Worm (Caenorhabditis elegans): ENCODE measurements around the gene ska-3.

The ska-3 gene

DNA sequence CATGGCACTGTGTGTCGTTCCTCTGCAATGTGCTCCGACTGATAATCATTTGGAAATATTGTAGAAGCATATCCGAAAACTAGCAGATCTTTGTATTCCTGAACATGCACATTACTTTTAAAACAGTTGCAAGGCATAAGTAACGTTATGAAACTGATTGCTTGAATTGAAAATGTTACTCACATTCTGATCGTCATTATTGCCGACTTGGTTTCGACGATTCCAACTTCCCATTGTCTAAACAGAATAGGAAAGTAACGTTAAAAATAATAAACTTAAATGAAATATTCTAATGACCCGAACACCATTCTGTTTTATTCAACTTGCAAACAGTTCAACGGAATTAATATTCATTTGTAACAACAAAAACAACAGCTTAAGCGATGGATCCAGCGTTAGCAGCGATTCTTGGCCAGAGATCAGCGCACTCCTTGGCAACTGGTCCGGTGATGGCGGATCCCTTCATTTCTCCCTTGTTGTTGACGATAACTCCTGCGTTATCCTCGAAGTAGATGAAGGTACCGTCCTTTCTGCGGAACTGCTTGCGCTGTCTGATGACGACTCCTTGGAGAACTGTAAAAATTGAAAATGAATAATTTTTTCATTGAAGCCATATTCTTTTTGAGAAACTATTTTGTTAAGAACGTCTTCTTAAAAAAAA lies 26.6 kb upstream of the ska-3 start, which contains the start of gene swp-1:
Gene swp-1 (minus strand): TSS at position 298 of the 661 bp plus-strand sequence.
- TF ChIP-seq ama-1 (optimal IDR thresholded peaks at IDR 0.05) (peak; percentile 5), flt-1 (GFP tag; IDR thresholded peaks at IDR 0.05) (no peak)

- no peak for TF ChIP-seq tra-4 (tag; optimal IDR thresholded peaks at IDR 0.05)
- TF ChIP-seq scrt-1 (GFP tag; IDR thresholded peaks at IDR 0.05): no peak
- no peak for TF ChIP-seq ceh-36 (tag; optimal IDR thresholded peaks at IDR 0.05)
- no peak for TF ChIP-seq ama-1 (optimal IDR thresholded peaks at IDR 0.05)
- no peak for TF ChIP-seq pes-1 (GFP tag; IDR thresholded peaks at IDR 0.05)
These were observed 22.7 kb upstream of the ska-3 start for ce11 chrIII:5701491-5701890.

DNA sequence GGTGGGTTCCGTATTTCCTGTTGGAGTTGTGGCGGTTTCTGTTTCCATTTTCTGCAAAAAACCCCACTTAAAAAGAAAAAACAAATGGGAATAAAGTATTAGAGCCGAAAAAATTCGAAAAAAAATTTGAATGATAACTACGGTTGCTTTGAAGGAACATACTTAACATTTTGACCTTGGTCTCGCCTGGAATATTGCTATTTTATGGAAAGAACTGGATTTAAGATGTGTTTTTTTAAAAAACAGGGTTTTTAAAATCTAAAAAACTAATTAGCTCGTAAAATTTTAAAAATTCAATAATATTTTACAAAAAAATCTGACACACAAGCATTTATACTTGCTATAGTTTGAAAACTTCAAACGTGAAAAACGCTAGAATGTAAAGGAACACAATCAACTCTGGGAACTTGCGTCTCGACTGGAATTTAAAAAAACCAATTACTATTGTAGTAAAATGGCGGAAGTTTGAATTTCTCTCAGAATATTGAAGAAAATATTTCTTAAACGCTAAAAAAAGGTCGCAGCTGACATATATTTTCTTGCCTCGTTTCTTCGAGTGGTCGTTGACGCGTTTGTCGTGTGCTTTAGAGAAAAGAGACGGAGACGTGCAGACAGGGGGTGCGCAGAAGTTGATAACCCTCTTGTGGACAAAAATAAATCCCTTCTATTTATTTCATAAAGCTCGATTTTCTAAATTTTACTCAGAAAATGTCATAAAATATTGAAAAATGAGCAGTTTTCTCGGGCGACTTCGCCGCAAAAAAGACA lies 19.3 kb upstream of the ska-3 start, which contains the start of the genes lgg-3 and rgs-5:
Gene lgg-3 (minus strand): TSS at position 51 of the 768 bp plus-strand sequence.
Gene rgs-5 (plus strand): TSS at position 593 of the 768 bp plus-strand sequence.
- TF ChIP-seq ama-1 (optimal IDR thresholded peaks at IDR 0.05) (no peak), flt-1 (GFP tag; IDR thresholded peaks at IDR 0.05) (no peak), hnd-1 (tag; optimal IDR thresholded peaks at IDR 0.05) (no peak), aly-1 (tag; optimal IDR thresholded peaks at IDR 0.05) (no peak), tbx-11 (GFP tag; IDR thresholded peaks at IDR 0.05) (no peak), hmbx-1 (tag; optimal IDR thresholded peaks at IDR 0.05) (no peak), B0310.2 (tag; optimal IDR thresholded peaks at IDR 0.05) (no peak), tbx-37 (GFP tag; conservative IDR thresholded peaks at IDR 0.05) (no peak), pes-1 (GFP tag; IDR thresholded peaks at IDR 0.05) (no peak), F13C5.2 (tag; optimal IDR thresholded peaks at IDR 0.05) (no peak), scrt-1 (GFP tag; IDR thresholded peaks at IDR 0.05) (no peak), ceh-36 (tag; optimal IDR thresholded peaks at IDR 0.05) (no peak), tra-4 (tag; optimal IDR thresholded peaks at IDR 0.05) (no peak)

DNA sequence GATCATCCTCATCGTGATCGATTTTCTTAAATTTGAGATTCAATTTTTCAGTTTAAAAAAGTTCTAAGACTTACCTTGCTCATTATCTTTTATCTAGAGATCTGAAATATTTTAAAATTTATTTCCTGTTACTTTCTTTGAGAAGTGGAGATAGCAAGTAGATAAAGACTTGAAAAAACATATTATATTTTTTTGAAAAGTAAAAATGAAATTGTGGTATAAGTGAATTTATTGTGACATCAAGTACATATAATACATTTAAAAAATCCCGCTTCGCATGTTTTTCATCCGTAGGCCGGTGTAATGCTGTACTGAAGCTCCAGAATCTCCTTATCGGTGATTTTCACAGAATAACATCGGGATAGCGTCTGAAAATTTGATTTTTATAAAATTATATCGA lies 18.5 kb upstream of the ska-3 start, which contains the start of gene B0336.7:
Gene B0336.7 (minus strand): TSS at position 101 of the 400 bp plus-strand sequence.
- TF ChIP-seq tbx-11 (GFP tag; IDR thresholded peaks at IDR 0.05): no peak
- TF ChIP-seq tra-4 (tag; optimal IDR thresholded peaks at IDR 0.05): no peak

ce11 chrIII:5693736-5694135 lies 14.9 kb upstream of the ska-3 start, which contains the start of gene B0336.13:
B0336.13 (plus strand) TSS chrIII:5694036.
- TF ChIP-seq ceh-36 (tag; optimal IDR thresholded peaks at IDR 0.05) (peak; percentile 22), ama-1 (optimal IDR thresholded peaks at IDR 0.05) (no peak)

DNA sequence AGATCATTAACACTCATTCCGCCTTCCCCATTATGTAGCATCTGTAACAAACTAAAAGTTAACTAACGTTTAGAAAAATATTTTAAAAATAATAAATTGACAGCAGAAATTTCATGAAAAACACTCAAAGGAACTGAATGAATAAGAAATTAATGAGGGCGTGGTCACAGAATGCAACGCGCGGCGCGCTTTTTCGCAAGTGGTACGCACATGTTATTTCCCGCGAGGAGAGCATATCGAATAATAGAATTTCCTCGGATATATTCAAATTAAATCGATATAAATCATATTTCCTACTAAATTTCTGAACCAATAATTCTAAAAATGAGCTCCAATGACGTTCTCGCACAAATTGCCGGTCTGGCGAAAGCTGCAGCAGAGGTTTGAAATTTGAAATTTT lies 13.9 kb upstream of the ska-3 start, which contains the start of the genes abi-1 and arle-14:
Gene abi-1 (minus strand): TSS at position 51 of the 400 bp plus-strand sequence.
Gene arle-14 (plus strand): TSS at position 217 of the 400 bp plus-strand sequence.
- no peak for TF ChIP-seq hnd-1 (tag; optimal IDR thresholded peaks at IDR 0.05)
- peak; percentile 61 for TF ChIP-seq F13C5.2 (tag; optimal IDR thresholded peaks at IDR 0.05)

DNA sequence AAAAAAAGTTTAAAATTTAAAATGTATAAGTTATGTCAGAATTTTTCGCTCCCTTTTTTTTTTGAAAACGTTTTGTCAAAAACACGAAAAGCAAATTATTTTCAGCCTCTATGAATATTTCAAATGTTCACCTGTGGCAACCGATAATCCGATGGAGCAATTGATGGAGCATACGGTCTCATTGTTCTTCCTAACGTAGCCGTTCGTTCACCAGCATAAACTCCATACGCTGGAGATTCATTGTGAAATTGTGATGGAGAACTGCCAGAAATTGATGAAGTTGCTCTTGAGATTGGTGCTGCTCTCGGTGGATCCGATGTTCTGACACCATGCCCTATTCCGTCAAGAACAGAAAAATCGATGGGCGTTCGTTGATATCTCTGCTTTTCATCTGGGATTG lies 13.0 kb upstream of the ska-3 start:
- TF ChIP-seq ceh-36 (tag; optimal IDR thresholded peaks at IDR 0.05): no peak
- no peak for TF ChIP-seq tra-4 (tag; optimal IDR thresholded peaks at IDR 0.05)
- no peak for TF ChIP-seq aly-1 (tag; optimal IDR thresholded peaks at IDR 0.05)
- TF ChIP-seq B0310.2 (tag; optimal IDR thresholded peaks at IDR 0.05): no peak
- no peak for TF ChIP-seq hnd-1 (tag; optimal IDR thresholded peaks at IDR 0.05)
- TF ChIP-seq F13C5.2 (tag; optimal IDR thresholded peaks at IDR 0.05): no peak
- no peak for TF ChIP-seq hmg-4 (GFP tag; optimal IDR thresholded peaks at IDR 0.05)
- no peak for TF ChIP-seq tbx-11 (GFP tag; IDR thresholded peaks at IDR 0.05)
- no peak for TF ChIP-seq flt-1 (GFP tag; IDR thresholded peaks at IDR 0.05)
- TF ChIP-seq scrt-1 (GFP tag; IDR thresholded peaks at IDR 0.05): no peak
- no peak for TF ChIP-seq ets-7 (tag; optimal IDR thresholded peaks at IDR 0.05)
- TF ChIP-seq ama-1 (optimal IDR thresholded peaks at IDR 0.05): no peak

DNA sequence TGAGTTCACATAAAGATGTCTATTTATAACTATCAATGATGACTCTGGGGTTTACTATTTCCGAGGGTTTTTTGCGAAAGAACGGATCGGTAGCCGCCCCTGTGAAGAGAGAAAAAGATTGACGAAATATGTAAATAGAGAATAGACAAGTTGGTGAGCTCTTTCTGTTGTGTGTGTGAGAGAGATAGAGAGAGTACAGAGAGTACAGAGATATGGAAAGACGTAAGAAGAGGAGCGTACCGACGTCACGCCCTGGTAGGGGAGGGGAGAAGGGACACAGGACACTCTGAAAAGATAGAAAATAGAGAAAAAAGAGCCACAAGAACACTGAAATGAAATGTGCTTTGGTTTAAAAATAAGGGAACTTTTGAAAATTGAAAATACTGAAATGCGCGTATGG lies 9.4 kb upstream of the ska-3 start:
- TF ChIP-seq scrt-1 (GFP tag; IDR thresholded peaks at IDR 0.05) (no peak), hmg-4 (GFP tag; optimal IDR thresholded peaks at IDR 0.05) (peak; percentile 1)

DNA sequence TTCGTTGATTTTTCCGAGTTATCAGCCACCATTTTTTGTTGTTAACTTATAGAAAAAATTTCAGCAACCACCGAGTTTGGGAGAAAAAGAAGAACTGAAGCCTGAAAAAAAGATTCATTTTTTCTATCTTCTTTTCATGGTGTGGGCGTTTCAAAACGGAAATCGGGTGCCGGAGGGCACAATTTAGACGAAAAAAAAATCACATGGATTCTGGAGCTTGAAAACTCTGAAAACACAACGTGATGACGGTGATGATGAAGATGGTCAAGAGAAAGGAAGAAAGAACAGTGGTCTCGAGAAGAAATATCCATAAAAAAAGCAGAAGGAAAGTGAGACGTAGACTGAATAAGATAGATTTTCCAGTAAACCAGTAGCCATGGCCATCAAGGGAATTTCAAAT lies 5.2 kb upstream of the ska-3 start, which contains the start of gene rcan-1:
Gene rcan-1 (minus strand): TSS at position 101 of the 400 bp plus-strand sequence.
- TF ChIP-seq ceh-13 (GFP tag; optimal IDR thresholded peaks at IDR 0.05) (no peak), flt-1 (GFP tag; IDR thresholded peaks at IDR 0.05) (no peak), sea-1 (GFP tag; conservative IDR thresholded peaks at IDR 0.05) (no peak), pes-1 (GFP tag; IDR thresholded peaks at IDR 0.05) (no peak), aly-1 (tag; optimal IDR thresholded peaks at IDR 0.05) (no peak), hnd-1 (tag; optimal IDR thresholded peaks at IDR 0.05) (no peak), ama-1 (optimal IDR thresholded peaks at IDR 0.05) (no peak), hmg-4 (GFP tag; optimal IDR thresholded peaks at IDR 0.05) (no peak)
